Worm (Caenorhabditis elegans) whole organism, midembryonic: ENCODE results near the gene srx-34.

ENCODE experiments used
- T22C8.4 ChIP-seq: fragments of 200-800 bp; sonication (Bioruptor generic); IDR thresholded peaks from 2 replicates; pipeline ENCODE4 v1.3.6; 2022; ENCODE audit warnings: missing genetic modification characterization, missing compliant biosample characterization
- cog-1 ChIP-seq: sonication (generic microtip); optimal IDR thresholded peaks from 2 replicates; lab custom pipeline; 2016; ENCODE audit warnings: missing genetic modification characterization, missing compliant biosample characterization
- flt-1 ChIP-seq: fragments of 200-800 bp; sonication (Bioruptor generic); IDR thresholded peaks from 2 replicates; pipeline ENCODE4 v1.3.6; 2022; ENCODE audit warnings: missing genetic modification characterization, missing compliant biosample characterization
- klf-2 ChIP-seq: fragments of 200-800 bp; sonication (Bioruptor generic); conservative IDR thresholded peaks from 2 replicates; pipeline ENCODE4 v1.3.6; 2022; ENCODE audit warnings: missing genetic modification reagents, missing genetic modification characterization, missing compliant biosample characterization
- med-1 ChIP-seq: sonication (generic microtip); optimal IDR thresholded peaks from 2 replicates; lab custom pipeline; 2017; ENCODE audit warnings: missing genetic modification characterization, mild to moderate bottlenecking, missing compliant biosample characterization, antibody characterized with exemption, missing genetic modification reagents; ENCODE audit not compliant: insufficient read depth
- ref-1 ChIP-seq: fragments of 200-800 bp; sonication (Bioruptor generic); conservative IDR thresholded peaks from 2 replicates; pipeline ENCODE4 v1.3.6; 2022; ENCODE audit warnings: missing genetic modification reagents, missing genetic modification characterization, missing compliant biosample characterization
- tab-1 ChIP-seq: fragments of 200-800 bp; sonication (Bioruptor generic); IDR thresholded peaks from 2 replicates; pipeline ENCODE4 v1.3.6; 2022; ENCODE audit warnings: missing genetic modification characterization, missing compliant biosample characterization
- ztf-23 ChIP-seq: fragments of 200-800 bp; sonication (Bioruptor generic); IDR thresholded peaks from 2 replicates; pipeline ENCODE4 v1.3.6; 2022; ENCODE audit warnings: missing genetic modification reagents, missing genetic modification characterization, missing compliant biosample characterization
- ztf-29 ChIP-seq: fragments of 200-800 bp; sonication (Bioruptor generic); IDR thresholded peaks from 2 replicates; pipeline ENCODE4 v1.3.6; 2022; ENCODE audit warnings: missing genetic modification reagents, missing genetic modification characterization, missing compliant biosample characterization

Gene srx-34

DNA sequence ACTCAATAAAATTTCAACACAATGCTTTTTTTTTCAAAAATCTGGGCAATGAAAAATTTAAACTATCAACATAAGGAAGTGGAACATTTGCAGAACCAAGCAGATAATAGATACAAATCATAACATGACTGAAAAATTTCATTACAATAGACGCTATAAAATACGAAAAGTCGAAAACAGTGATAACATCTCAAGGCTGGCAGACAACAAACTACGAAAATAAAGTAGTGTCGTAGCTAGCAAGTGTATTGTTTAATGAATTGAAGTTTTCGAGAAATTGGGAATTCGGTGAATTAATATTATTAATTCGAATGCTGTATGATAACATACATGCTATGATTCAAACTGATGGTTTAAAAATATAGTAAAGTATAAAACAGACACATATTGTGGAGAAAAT, 23.3 kb downstream of the srx-34 start:
- TF ChIP-seq cog-1 (tag; lab: Kevin White, UChicago) (no peak), klf-2 (GFP tag; lab: Robert Waterston, UW) (no peak), flt-1 (GFP tag; lab: Robert Waterston, UW) (no peak), ref-1 (no peak), T22C8.4 (no peak), tab-1 (GFP tag; lab: Robert Waterston, UW) (no peak), med-1 (GFP tag; lab: Kevin White, UChicago) (no peak), ztf-23 (GFP tag; lab: Robert Waterston, UW) (no peak), ztf-29 (no peak)

DNA sequence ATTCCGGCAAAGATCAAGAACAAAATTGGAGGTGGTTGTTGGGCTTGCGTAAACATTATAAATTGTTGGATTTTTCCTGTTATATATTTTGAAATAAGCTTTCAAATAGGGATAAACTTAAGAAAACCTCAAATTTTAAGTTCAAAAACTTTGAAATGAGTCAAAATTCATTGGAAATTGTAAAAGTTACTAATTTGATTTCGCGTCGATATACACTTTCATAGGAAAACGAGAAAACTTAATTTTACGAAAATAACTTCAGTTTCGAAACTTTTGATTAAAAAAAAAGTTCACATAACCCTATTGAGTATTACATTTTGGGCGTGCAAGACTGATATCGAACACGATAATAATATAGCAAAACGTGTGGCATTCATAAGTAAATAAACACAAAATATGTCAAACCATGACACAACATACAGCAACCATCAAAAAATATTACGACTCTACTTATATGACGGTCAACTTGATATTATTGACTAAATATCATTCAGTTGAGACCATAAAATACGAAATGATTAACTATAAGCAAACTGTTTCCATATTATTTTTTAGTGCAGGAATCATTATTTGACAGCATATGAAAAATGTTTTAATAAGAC, 23.8 kb downstream of the srx-34 start:
- TF ChIP-seq T22C8.4 (no peak), cog-1 (tag; lab: Kevin White, UChicago) (no peak), tab-1 (GFP tag; lab: Robert Waterston, UW) (no peak), flt-1 (GFP tag; lab: Robert Waterston, UW) (no peak), med-1 (GFP tag; lab: Kevin White, UChicago) (no peak), ztf-23 (GFP tag; lab: Robert Waterston, UW) (no peak), klf-2 (GFP tag; lab: Robert Waterston, UW) (no peak), ztf-29 (no peak), ref-1 (no peak)

- TF ChIP-seq tab-1 (GFP tag; lab: Robert Waterston, UW): no peak
Measured at ce11 chrV:7095254-7095990, 24.6 kb downstream of the srx-34 start.

DNA sequence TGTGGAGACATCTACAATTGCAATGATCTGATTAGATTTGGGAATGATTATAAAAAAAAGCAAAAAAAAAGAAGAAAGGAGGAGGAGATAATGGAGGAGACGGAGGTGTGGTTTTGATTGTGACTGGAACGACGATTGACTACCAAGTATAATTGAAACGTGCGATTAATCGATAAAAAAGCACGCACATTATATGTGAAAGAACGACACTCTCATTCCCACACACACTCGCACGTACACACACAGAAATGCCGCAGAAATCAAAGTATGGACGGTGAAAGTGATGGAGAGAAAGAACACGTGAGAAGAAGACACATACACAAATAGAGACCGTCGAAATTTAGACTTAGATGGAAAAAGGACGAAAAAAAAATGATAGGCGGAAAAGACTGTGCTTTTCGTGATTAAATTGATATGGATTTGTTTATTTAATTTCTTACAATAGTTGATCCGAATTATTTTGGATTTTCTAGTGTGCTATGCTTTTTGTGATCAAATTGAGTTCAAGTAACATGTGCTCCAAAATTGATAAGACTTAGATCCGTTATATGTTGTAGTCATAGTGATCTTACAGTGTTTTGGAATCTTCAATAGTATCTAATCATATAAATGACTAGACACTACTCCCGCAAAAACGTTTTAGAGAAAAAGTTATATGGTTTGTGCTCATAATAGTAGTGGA, 26.2 kb downstream of the srx-34 start, which contains the start of gene nhr-135:
TSS of gene nhr-135 (minus strand) at position 51 of the 682 bp plus-strand sequence.
- TF ChIP-seq cog-1 (tag; lab: Kevin White, UChicago) (no peak), T22C8.4 (peak; percentile 38; the same call in 1 of the 2 replicates)

DNA sequence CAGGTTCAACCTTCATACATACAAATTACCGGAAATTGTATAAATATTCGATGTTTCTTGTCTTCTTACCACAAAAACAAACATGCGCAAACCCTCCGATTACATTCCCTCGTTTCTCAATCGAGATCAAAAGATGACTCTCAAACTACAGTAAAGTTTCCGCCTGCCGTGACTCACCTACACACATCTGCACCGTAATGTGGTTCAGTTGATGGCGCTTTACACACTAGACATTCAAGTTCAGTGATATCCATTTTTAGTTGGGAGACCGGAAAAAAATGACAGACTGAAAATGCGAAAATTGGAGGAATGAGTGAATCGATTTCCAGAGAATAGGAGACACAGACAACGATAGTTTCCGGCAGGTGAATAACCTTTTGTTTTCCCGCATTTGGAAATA, 28.8 kb downstream of the srx-34 start, which contains the start of gene nhr-286:
TSS of gene nhr-286 (minus strand) at position 324 of the 400 bp plus-strand sequence.
- TF ChIP-seq med-1 (GFP tag; lab: Kevin White, UChicago): no peak
- no peak for TF ChIP-seq ztf-23 (GFP tag; lab: Robert Waterston, UW)
- no peak for TF ChIP-seq tab-1 (GFP tag; lab: Robert Waterston, UW)
- TF ChIP-seq klf-2 (GFP tag; lab: Robert Waterston, UW): no peak
- no peak for TF ChIP-seq cog-1 (tag; lab: Kevin White, UChicago)
- TF ChIP-seq ztf-29: no peak
- TF ChIP-seq flt-1 (GFP tag; lab: Robert Waterston, UW): no peak
- TF ChIP-seq ref-1: no peak
- TF ChIP-seq T22C8.4: no peak

DNA sequence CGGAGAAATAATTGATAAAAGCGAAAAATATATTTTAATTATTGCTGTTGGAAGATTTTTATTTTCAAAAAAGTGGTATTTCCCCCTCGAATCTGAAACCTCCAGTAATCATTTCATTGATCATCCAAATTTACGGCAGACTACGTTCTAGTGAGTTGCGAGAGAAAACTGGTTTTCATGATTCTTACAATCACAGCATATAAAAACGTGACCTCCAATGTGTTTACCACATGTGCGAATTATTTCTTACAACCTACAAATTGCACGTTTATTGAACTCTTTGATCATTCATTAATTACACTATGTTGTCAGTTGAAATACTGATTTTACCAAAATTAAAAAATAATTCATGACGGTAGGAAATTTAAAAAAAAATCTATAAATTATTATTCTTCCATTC, 30.9 kb downstream of the srx-34 start:
- TF ChIP-seq ztf-29 (no peak), ztf-23 (GFP tag; lab: Robert Waterston, UW) (no peak), ref-1 (no peak), klf-2 (GFP tag; lab: Robert Waterston, UW) (no peak), med-1 (GFP tag; lab: Kevin White, UChicago) (no peak), tab-1 (GFP tag; lab: Robert Waterston, UW) (no peak), flt-1 (GFP tag; lab: Robert Waterston, UW) (no peak), cog-1 (tag; lab: Kevin White, UChicago) (no peak), T22C8.4 (no peak)

DNA sequence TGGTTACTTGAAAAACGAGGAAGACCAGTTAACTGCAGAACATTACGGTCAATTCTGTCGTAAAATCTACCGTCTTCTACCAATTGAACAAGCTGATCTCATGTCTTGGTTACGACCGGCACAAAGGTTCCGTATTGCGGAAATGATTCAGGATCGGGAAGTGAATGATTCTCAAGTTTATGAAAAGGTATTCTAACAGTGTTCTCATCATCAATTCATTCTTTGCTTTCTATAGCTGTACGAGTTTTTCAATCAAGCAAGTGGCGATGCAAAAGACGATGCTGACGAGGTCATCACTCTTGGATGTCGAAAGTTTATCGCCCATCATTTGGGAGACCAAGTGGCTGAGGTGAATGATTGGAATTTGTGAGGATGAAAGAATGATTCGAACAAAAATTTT, 32.7 kb downstream of the srx-34 start:
- TF ChIP-seq T22C8.4: no peak
- no peak for TF ChIP-seq ref-1
- no peak for TF ChIP-seq tab-1 (GFP tag; lab: Robert Waterston, UW)
- TF ChIP-seq klf-2 (GFP tag; lab: Robert Waterston, UW): no peak
- no peak for TF ChIP-seq cog-1 (tag; lab: Kevin White, UChicago)
- TF ChIP-seq ztf-29: no peak
- TF ChIP-seq ztf-23 (GFP tag; lab: Robert Waterston, UW): no peak
- TF ChIP-seq flt-1 (GFP tag; lab: Robert Waterston, UW): no peak
- TF ChIP-seq med-1 (GFP tag; lab: Kevin White, UChicago): no peak

- TF ChIP-seq tab-1 (GFP tag; lab: Robert Waterston, UW): no peak
- no peak for TF ChIP-seq cog-1 (tag; lab: Kevin White, UChicago)
- no peak for TF ChIP-seq klf-2 (GFP tag; lab: Robert Waterston, UW)
- TF ChIP-seq ref-1: no peak
- no peak for TF ChIP-seq ztf-23 (GFP tag; lab: Robert Waterston, UW)
- TF ChIP-seq med-1 (GFP tag; lab: Kevin White, UChicago): no peak
- TF ChIP-seq flt-1 (GFP tag; lab: Robert Waterston, UW): no peak
- no peak for TF ChIP-seq T22C8.4
- TF ChIP-seq ztf-29: no peak
Measured at ce11 chrV:7085518-7086104, 34.5 kb downstream of the srx-34 start, which contains the start of gene VC5.2. Gene VC5.2, plus strand, starts transcription at chrV:7085956.

DNA sequence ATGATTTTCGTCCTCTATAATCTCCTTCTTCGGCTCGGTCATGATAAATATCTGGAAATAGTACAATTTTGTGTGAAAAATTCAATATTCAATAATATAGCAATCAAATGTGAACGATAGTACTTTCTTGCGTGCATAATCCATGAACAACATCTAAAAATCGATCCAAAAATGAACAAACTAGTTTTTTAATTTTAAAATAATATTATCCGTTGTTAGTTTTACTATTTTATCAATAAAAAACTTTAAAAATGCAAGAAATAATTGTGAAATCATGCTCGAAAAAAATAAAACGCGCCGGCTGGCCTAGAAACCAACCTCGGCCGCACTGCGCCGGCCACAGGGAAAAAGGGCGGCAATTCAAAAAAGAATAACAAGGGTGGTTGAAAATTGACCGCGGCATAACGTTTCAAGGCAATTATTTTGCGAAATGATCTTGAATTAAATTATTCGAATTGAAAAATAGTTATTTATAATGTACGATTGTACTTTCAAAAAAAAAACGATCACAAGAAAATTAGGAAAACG, 35.4 kb downstream of the srx-34 start, which contains the start of gene mys-1:
TSS of gene mys-1 (minus strand) at position 51 of the 528 bp plus-strand sequence.
- TF ChIP-seq tab-1 (GFP tag; lab: Robert Waterston, UW) (no peak), ztf-23 (GFP tag; lab: Robert Waterston, UW) (peak; percentile 70)
